Fruit fly (Drosophila melanogaster): ENCODE data around the gene CG16888.

The CG16888 gene

DNA sequence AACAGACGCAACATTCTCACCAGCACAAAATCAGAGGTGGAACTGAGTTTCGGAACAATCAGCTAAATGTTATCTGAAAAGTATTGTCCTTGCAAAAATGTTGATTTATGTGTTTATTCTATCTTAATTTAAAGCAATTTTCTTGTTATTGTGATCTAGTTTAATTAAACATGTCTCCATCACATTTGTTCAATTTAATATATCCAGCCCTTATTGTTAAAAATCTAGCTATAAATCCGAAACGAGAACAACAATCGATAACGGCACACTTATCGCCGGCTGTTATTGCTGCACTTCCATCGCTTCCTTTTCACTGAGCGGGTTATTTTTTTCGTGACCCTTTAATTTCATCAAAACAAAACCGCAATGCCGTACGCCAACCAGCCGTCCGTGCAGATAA lies 20.0 kb upstream of the CG16888 start, which contains the start of the genes GatC, PolG2 and Polr2C (continued):
- TF ChIP-seq kay (GFP tag; optimal IDR thresholded peaks at IDR 0.05) (no peak), inv (GFP tag; IDR thresholded peaks at IDR 0.05; ENCODE audit: partially characterized antibody) (peak; percentile 72), CG11456 (GFP tag; IDR thresholded peaks at IDR 0.05) (0 out of 3 replicates have a peak, but pooled peaks have one; percentile 47), nerfin-2 (GFP tag; IDR thresholded peaks at IDR 0.05; ENCODE audit: partially characterized antibody) (peak; percentile 81), Gug (GFP tag; IDR thresholded peaks at IDR 0.05) (no peak; the same call in 3 of the 4 replicates), CG13624 (GFP tag; optimal IDR thresholded peaks at IDR 0.05) (peak; percentile 36), CG32767 (GFP tag; IDR thresholded peaks at IDR 0.05) (no peak), CG6765 (GFP tag; optimal IDR thresholded peaks at IDR 0.05) (no peak), Rfx (GFP tag; IDR thresholded peaks at IDR 0.05) (peak; percentile 69), CG15601 (tag; optimal IDR thresholded peaks at IDR 0.05) (peak; percentile 35), GATAe (GFP tag; conservative IDR thresholded peaks at IDR 0.05) (no peak), twi (tag; optimal IDR thresholded peaks at IDR 0.05) (peak; percentile 34), CG4424 (GFP tag; optimal IDR thresholded peaks at IDR 0.05) (peak; percentile 6), CG6683 (GFP tag; optimal IDR thresholded peaks at IDR 0.05) (no peak), Hey (tag; optimal IDR thresholded peaks at IDR 0.05) (no peak), bab2 (GFP tag; optimal IDR thresholded peaks at IDR 0.05) (peak; percentile 41), CG10366 (GFP tag; IDR thresholded peaks at IDR 0.05) (peak; percentile 67), Hr39 (optimal IDR thresholded peaks at IDR 0.05) (no peak), Nf-YC (tag; optimal IDR thresholded peaks at IDR 0.05) (no peak), CG4820 (GFP tag; optimal IDR thresholded peaks at IDR 0.05) (no peak), bowl (GFP tag; IDR thresholded peaks at IDR 0.05) (0 out of 2 replicates have a peak, but pooled peaks have one; percentile 4), CG7357 (GFP tag; IDR thresholded peaks at IDR 0.05) (peak; percentile 82), CG4854 (GFP tag; optimal IDR thresholded peaks at IDR 0.05) (peak; percentile 2), emc (GFP tag; optimal IDR thresholded peaks at IDR 0.05) (no peak), Asciz (GFP tag; optimal IDR thresholded peaks at IDR 0.05) (no peak), Jarid2 (GFP tag; optimal IDR thresholded peaks at IDR 0.05) (no peak), CG11247 (GFP tag; IDR thresholded peaks at IDR 0.05) (peak; percentile 61), Atf-2 (GFP tag; optimal IDR thresholded peaks at IDR 0.05) (peak; percentile 27), lab (GFP tag; optimal IDR thresholded peaks at IDR 0.05) (no peak), Mad (GFP tag; optimal IDR thresholded peaks at IDR 0.05) (no peak), NfI (GFP tag; optimal IDR thresholded peaks at IDR 0.05) (peak; percentile 60), CG4328 (GFP tag; optimal IDR thresholded peaks at IDR 0.05) (no peak), pb (GFP tag; optimal IDR thresholded peaks at IDR 0.05) (no peak), CG17361 (GFP tag; IDR thresholded peaks at IDR 0.05) (no peak), tap (tag; optimal IDR thresholded peaks at IDR 0.05) (no peak), Sry-δ (GFP tag; optimal IDR thresholded peaks at IDR 0.05) (peak; percentile 95), CG6272 (GFP tag; IDR thresholded peaks at IDR 0.05) (no peak), CG2129 (GFP tag; IDR thresholded peaks at IDR 0.05; ENCODE audit: partially characterized antibody) (peak; percentile 52), CG17359 (tag; optimal IDR thresholded peaks at IDR 0.05) (no peak), ara (GFP tag; IDR thresholded peaks at IDR 0.05) (no peak), repo (GFP tag; optimal IDR thresholded peaks at IDR 0.05) (no peak), pan (optimal IDR thresholded peaks at IDR 0.05) (no peak), pan (GFP tag; optimal IDR thresholded peaks at IDR 0.05 in 1 of 2, IDR thresholded peaks at IDR 0.05 in 1 of 2) (no peak), CG32772 (GFP tag; IDR thresholded peaks at IDR 0.05) (no peak), HLHmδ (GFP tag; optimal IDR thresholded peaks at IDR 0.05) (no peak), sim (GFP tag; IDR thresholded peaks at IDR 0.05) (no peak), stc (GFP tag; IDR thresholded peaks at IDR 0.05) (no peak), fd102C (GFP tag; optimal IDR thresholded peaks at IDR 0.05) (no peak), hb (GFP tag; IDR thresholded peaks at IDR 0.05; ENCODE audit: partially characterized antibody) (peak; percentile 67; the same call in 2 of the 3 replicates), Opbp (GFP tag; IDR thresholded peaks at IDR 0.05; ENCODE audit: partially characterized antibody) (peak; percentile 79; the same call in 2 of the 3 replicates), NK7.1 (GFP tag; optimal IDR thresholded peaks at IDR 0.05) (no peak), dpn (GFP tag; optimal IDR thresholded peaks at IDR 0.05) (peak; percentile 28 to 66)

All from whole organism, embryonic.